Fruit fly (Drosophila melanogaster): ENCODE results near the gene CG3868.

The CG3868 gene

dm6 chr3L:14427292-14427729, 24.8 kb upstream of the CG3868 start (continued):
- TF ChIP-seq hkb (optimal IDR thresholded peaks at IDR 0.05) (no peak), hkb (GFP tag; IDR thresholded peaks at IDR 0.05) (0 out of 2 replicates have a peak, but pooled peaks have one; percentile 19), CG8388 (GFP tag; optimal IDR thresholded peaks at IDR 0.05) (no peak), ems (GFP tag; optimal IDR thresholded peaks at IDR 0.05) (no peak), odd (GFP tag; optimal IDR thresholded peaks at IDR 0.05) (peak; percentile 2), Sin3A (optimal IDR thresholded peaks at IDR 0.05) (no peak), onecut (GFP tag; IDR thresholded peaks at IDR 0.05) (no peak), CG9609 (GFP tag; optimal IDR thresholded peaks at IDR 0.05) (no peak), CG2116 (GFP tag; optimal IDR thresholded peaks at IDR 0.05) (no peak), knrl (GFP tag; IDR thresholded peaks at IDR 0.05; ENCODE audit: partially characterized antibody) (peak; percentile 30; the same call in 1 of the 3 replicates), CG33213 (GFP tag; optimal IDR thresholded peaks at IDR 0.05) (no peak), ind (GFP tag; optimal IDR thresholded peaks at IDR 0.05) (no peak), jing (GFP tag; optimal IDR thresholded peaks at IDR 0.05) (no peak), CG42726 (GFP tag; IDR thresholded peaks at IDR 0.05; ENCODE audit: partially characterized antibody) (peak; percentile 64; the same call in 1 of the 2 replicates), CG12236 (GFP tag; optimal IDR thresholded peaks at IDR 0.05) (no peak), cad (GFP tag; optimal IDR thresholded peaks at IDR 0.05) (no peak), nerfin-2 (GFP tag; IDR thresholded peaks at IDR 0.05; ENCODE audit: partially characterized antibody) (no peak), sisA (GFP tag; IDR thresholded peaks at IDR 0.05) (no peak), gcm2 (GFP tag; optimal IDR thresholded peaks at IDR 0.05) (no peak), Jarid2 (GFP tag; optimal IDR thresholded peaks at IDR 0.05) (peak; percentile 94), ash1 (GFP tag; optimal IDR thresholded peaks at IDR 0.05) (no peak), vfl (GFP tag; optimal IDR thresholded peaks at IDR 0.05) (no peak), sima (GFP tag; optimal IDR thresholded peaks at IDR 0.05) (no peak), pan (optimal IDR thresholded peaks at IDR 0.05) (no peak), pan (GFP tag; optimal IDR thresholded peaks at IDR 0.05 in 1 of 2, IDR thresholded peaks at IDR 0.05 in 1 of 2) (no peak), CG5245 (GFP tag; optimal IDR thresholded peaks at IDR 0.05) (no peak), CkIIα-i1 (GFP tag; IDR thresholded peaks at IDR 0.05) (no peak), Dref (GFP tag; IDR thresholded peaks at IDR 0.05) (no peak), zfh2 (GFP tag; optimal IDR thresholded peaks at IDR 0.05) (no peak), D19A (tag; optimal IDR thresholded peaks at IDR 0.05) (no peak), CG3163 (GFP tag; optimal IDR thresholded peaks at IDR 0.05) (peak; percentile 31), CG10654 (GFP tag; optimal IDR thresholded peaks at IDR 0.05) (no peak), fd96Cb (tag; optimal IDR thresholded peaks at IDR 0.05) (no peak), br (optimal IDR thresholded peaks at IDR 0.05) (no peak), CG4424 (GFP tag; optimal IDR thresholded peaks at IDR 0.05) (no peak), ab (GFP tag; optimal IDR thresholded peaks at IDR 0.05) (no peak), CG13296 (GFP tag; optimal IDR thresholded peaks at IDR 0.05) (peak; percentile 11), sna (GFP tag; IDR thresholded peaks at IDR 0.05; ENCODE audit: partially characterized antibody) (peak; percentile 27; the same call in 1 of the 2 replicates), CG2199 (GFP tag; IDR thresholded peaks at IDR 0.05) (0 out of 3 replicates have a peak, but pooled peaks have one; percentile 46), Dip3 (GFP tag; optimal IDR thresholded peaks at IDR 0.05) (no peak), bsh (GFP tag; optimal IDR thresholded peaks at IDR 0.05) (peak in 1 of 2 experiments; percentile 72), Dek (tag; optimal IDR thresholded peaks at IDR 0.05) (no peak), CG32767 (GFP tag; IDR thresholded peaks at IDR 0.05) (no peak), CG13775 (GFP tag; optimal IDR thresholded peaks at IDR 0.05) (no peak), BEAF-32 (GFP tag; optimal IDR thresholded peaks at IDR 0.05) (no peak), oc (tag; optimal IDR thresholded peaks at IDR 0.05) (peak; percentile 49), ase (GFP tag; IDR thresholded peaks at IDR 0.05) (no peak), CG3726 (GFP tag; IDR thresholded peaks at IDR 0.05) (no peak), CG2202 (tag; optimal IDR thresholded peaks at IDR 0.05) (no peak), Xrp1 (GFP tag; IDR thresholded peaks at IDR 0.05) (no peak), CG10959 (GFP tag; IDR thresholded peaks at IDR 0.05) (no peak), CG3065 (GFP tag; optimal IDR thresholded peaks at IDR 0.05) (no peak), run (tag; optimal IDR thresholded peaks at IDR 0.05) (no peak)
